Fruit fly (Drosophila melanogaster) whole organism: Measurements from ENCODE around the gene Npc2a.

Experiments
- CG8478 ChIP-seq: fragments of >200 bp; optimal IDR thresholded peaks from 2 replicates; lab custom pipeline; 2018; ENCODE audit warnings: inconsistent platforms
- Dll ChIP-seq: fragments of >200 bp; optimal IDR thresholded peaks from 2 replicates; lab custom pipeline; 2017
- EcR ChIP-seq, 2 experiments: fragments of >200 bp; optimal IDR thresholded peaks; 2 replicates each; lab custom pipeline; 2017; ENCODE audit warnings: missing biosample characterization in 2 of 2, missing genetic modification characterization in 2 of 2, missing genetic modification reagents in 2 of 2
- pan ChIP-seq: fragments of >200 bp; optimal IDR thresholded peaks from 2 replicates; lab custom pipeline; 2017
- psq ChIP-seq: fragments of >200 bp; optimal IDR thresholded peaks from 2 replicates; lab custom pipeline; 2017
- usp ChIP-seq: fragments of >200 bp; optimal IDR thresholded peaks from 2 replicates; lab custom pipeline; 2017; ENCODE audit warnings: missing biosample characterization, missing genetic modification characterization, mixed read lengths

Gene Npc2a

DNA sequence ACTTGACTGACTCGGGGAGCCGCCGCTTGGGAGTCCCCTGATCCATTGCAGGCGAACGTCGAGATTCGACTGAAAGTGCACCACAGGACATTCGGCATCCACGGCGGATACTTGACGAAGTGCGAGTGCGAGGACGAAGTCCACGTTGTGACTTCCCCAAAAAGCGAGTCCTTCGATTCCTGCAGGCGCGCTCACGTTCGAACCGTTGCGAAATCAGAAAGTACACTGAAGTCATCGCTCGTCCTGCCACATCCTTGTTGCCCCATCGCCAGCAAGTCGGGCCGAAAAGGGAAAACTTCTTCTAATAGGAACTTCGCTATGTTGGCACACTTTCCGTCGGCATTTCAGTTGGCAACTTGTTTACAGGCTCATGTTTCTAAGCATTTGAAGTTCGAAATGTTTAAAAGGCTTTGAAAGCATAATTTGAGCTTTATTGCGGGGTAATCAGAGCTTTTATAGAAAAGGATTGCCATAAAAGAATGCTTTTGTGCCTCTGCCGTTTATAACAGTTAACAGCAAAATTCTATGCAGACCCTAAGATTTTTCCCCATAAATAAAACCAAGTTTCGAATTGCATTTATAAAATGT lies 18.1 kb downstream of the Npc2a start, which contains the start of gene CG33543:
CG33543 (minus strand) TSS at position 232 of the 588 bp plus-strand sequence.
- no peak for TF ChIP-seq psq (lab: Kevin White, UChicago)
- no peak for TF ChIP-seq CG8478 (lab: Kevin White, UChicago)
- no peak for TF ChIP-seq EcR (GFP tag; optimal IDR thresholded peaks at IDR 0.05; lab: Kevin White, UChicago)
- no peak for TF ChIP-seq pan
- no peak for TF ChIP-seq Dll (lab: Kevin White, UChicago)
- TF ChIP-seq usp (GFP tag; lab: Kevin White, UChicago): no peak

DNA sequence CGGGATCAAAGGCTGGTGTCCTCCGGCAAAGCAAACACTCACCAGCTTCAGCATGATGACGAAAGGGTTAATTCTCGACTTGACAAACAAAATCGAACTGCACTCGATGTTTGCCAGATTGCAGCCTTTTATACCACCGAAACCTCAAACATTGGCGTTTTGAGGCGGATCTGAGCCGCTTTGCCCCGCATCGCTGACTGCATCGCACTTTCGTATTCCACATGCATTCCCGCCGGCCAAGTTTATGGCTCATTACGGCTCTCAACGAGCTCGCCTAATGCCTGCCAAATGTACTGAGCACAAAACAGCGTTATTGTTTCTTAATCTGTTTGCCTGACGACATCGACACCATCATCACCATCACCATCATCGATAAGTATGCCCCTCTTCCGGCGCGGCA lies 19.0 kb downstream of the Npc2a start, which contains the start of gene CG15353:
CG15353 (minus strand) TSS at position 101 of the 400 bp plus-strand sequence.
- TF ChIP-seq psq (lab: Kevin White, UChicago) (no peak), CG8478 (lab: Kevin White, UChicago) (no peak), usp (GFP tag; lab: Kevin White, UChicago) (no peak), EcR (GFP tag; optimal IDR thresholded peaks at IDR 0.05; lab: Kevin White, UChicago) (no peak), Dll (lab: Kevin White, UChicago) (no peak), pan (no peak)

DNA sequence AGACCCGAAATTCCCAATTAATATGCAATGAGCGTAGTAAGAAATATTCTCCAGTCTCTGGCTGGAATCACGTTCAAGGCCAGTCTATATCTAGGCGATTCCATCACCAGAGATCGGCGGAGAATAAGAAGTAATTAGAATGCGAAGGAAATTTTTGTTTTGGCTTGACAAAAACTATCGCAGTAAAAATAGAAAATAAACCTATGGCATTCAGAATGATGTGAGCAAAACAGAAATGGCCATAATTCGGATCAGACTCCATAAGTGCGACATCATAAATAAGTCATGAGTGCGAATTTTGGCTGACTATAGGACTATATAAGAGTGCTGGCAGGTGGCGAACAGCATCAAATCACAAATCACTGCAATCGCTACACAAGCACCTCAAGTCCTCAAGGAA lies 20.0 kb downstream of the Npc2a start, which contains the start of gene Nplp4:
Nplp4 (plus strand) TSS at position 301 of the 400 bp plus-strand sequence.
- TF ChIP-seq EcR (GFP tag; optimal IDR thresholded peaks at IDR 0.05; lab: Kevin White, UChicago) (no peak), CG8478 (lab: Kevin White, UChicago) (no peak), psq (lab: Kevin White, UChicago) (no peak), usp (GFP tag; lab: Kevin White, UChicago) (no peak), Dll (lab: Kevin White, UChicago) (no peak), pan (no peak)

DNA sequence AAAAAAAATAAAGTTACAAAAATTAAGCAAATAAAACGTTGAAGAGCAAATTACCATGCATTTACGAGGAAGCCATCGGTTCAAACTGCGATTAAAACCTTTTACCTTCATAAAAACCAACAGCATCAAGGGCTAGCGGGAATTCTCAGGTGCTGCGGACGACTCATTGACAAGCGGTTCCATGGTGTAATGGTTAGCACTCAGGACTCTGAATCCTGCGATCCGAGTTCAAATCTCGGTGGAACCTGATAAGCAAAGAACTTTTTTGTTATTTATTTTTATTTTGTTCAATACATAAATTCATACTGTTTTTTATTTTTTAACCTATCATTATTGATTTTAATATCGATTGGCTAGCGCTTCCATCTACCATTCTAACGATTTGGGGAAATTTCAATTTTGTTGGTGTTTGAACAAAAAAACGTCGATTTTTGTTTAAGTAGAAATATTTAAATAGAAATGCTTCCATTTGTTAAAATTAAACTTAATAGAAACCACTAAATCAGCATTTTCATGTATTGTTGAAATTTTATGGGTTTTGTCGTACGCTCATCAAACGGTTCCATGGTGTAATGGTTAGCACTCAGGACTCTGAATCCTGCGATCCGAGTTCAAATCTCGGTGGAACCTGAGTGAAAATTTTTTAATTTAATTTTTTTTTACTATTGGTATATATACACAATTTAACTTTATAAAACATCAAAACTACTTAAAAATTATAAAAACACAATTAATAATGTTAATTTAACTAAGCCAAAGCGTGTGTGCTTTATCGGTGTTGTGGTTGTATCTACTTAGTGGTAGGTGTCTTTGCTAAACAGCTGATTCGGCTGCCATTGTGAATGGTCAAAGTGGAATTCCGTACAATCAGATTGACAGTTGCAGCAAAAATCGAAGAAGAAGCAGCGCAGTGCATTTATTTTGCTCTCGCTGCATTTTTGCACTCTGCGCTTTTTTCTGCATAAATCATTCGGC lies 21.2 kb downstream of the Npc2a start, which contains the start of gene CG4238:
CG4238 (plus strand) TSS at position 880 of the 975 bp plus-strand sequence.
- TF ChIP-seq EcR (GFP tag; optimal IDR thresholded peaks at IDR 0.05; lab: Kevin White, UChicago) (no peak), psq (lab: Kevin White, UChicago) (no peak), Dll (lab: Kevin White, UChicago) (no peak), CG8478 (lab: Kevin White, UChicago) (no peak), usp (GFP tag; lab: Kevin White, UChicago) (no peak), pan (no peak)

DNA sequence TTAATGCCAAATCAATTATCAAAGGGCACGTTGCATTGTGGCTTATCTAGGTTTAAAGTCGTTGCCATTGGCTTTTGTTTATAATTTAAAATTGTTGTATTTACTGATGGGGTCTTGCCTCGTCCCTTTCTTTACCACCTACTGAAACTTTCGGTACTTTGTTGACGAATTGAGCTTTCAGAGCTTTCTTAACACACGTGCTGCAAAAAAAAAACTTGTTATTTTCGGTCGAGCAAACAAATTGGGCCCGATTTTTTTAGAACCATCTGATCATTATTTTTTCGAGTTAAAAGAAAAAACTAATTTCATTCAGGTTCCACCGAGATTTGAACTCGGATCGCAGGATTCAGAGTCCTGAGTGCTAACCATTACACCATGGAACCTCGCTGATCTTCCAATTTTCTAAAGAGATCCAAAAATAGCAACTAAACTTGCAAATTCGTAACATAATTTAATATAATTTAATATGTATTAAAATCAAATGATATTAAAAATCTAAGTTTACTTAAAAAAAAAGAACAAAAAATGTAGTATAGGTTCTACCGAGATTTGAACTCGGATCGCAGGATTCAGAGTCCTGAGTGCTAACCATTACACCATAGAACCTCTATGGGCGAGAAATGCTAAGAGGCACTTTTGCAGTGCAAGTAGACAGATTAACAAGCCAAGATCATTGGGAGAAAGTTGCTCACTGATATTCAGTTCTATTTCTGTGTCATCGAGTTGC lies 22.4 kb downstream of the Npc2a start:
- TF ChIP-seq CG8478 (lab: Kevin White, UChicago): no peak
- TF ChIP-seq Dll (lab: Kevin White, UChicago): no peak
- no peak for TF ChIP-seq EcR (GFP tag; optimal IDR thresholded peaks at IDR 0.05; lab: Kevin White, UChicago)
- TF ChIP-seq pan: no peak
- TF ChIP-seq psq (lab: Kevin White, UChicago): no peak

DNA sequence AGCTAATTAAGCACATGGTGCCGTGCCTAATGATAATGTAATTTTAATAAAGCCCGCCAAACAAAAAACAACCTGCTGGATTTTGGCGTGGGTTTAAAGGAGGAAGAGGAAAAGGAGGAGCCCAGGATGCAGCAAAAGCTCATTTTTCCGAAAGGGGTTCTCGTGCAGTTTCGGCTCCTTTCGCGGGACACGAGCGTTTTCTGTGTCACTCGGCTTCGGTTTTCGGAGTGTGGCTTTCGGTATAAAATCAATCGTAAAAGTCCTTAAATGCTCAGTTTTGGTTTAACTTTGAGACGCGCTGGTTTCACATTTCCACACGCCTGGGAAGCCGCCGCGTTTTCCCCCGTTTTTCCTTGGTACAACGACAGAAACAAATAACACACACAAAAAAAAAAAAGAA lies 23.3 kb downstream of the Npc2a start:
- no peak for TF ChIP-seq pan
- TF ChIP-seq Dll (lab: Kevin White, UChicago): no peak
- no peak for TF ChIP-seq usp (GFP tag; lab: Kevin White, UChicago)
- no peak for TF ChIP-seq EcR (GFP tag; optimal IDR thresholded peaks at IDR 0.05; lab: Kevin White, UChicago)
- TF ChIP-seq CG8478 (lab: Kevin White, UChicago): no peak
- TF ChIP-seq psq (lab: Kevin White, UChicago): no peak

DNA sequence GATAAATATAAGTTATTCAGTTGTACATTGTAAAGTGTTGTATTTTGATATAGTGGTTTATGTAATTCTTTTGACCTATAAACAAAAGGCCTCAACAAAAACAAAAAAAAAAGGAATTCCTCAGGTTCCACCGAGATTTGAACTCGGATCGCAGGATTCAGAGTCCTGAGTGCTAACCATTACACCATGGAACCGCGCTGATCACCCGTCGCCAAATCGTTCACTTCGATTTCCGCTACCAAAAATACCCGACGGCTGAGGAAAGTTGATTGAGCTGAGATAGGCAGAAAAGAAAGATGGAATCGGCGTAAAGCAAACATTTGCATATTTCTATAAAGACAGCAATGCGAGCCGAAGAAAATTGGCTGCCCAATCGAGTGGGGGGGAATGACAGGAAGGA lies 25.0 kb downstream of the Npc2a start:
- TF ChIP-seq usp (GFP tag; lab: Kevin White, UChicago): no peak
- TF ChIP-seq CG8478 (lab: Kevin White, UChicago): no peak
- TF ChIP-seq pan: no peak
- TF ChIP-seq Dll (lab: Kevin White, UChicago): no peak
- no peak for TF ChIP-seq psq (lab: Kevin White, UChicago)

DNA sequence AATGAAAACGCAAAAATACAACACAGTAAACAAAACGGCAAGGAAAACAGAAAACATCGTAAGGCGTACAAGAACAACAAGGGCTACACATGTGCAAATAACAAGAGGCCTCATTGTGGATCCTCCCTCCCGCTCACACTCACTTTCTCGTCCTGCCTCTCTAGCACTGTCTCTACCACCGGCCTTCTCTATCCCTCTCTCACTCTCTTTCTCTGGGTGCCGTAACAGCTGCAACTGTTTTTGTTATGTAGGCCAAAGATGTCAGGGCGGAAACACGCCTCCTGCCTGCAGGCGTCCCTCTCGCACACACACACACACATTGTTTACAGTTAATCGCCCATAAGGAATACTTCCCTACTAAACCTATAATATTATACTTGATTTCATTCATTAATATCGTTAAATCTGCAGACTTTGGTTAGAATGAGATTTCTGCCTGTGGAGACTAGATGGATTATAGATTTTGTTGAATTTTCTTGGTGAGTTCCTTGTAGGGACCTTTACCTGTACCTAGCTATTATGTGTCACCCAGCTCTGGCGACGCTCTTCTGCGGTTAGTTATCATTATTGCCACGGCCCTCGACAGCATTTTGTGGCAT lies 25.8 kb downstream of the Npc2a start:
- no peak for TF ChIP-seq Dll (lab: Kevin White, UChicago)
- no peak for TF ChIP-seq pan
- no peak for TF ChIP-seq psq (lab: Kevin White, UChicago)
- no peak for TF ChIP-seq CG8478 (lab: Kevin White, UChicago)
- TF ChIP-seq usp (GFP tag; lab: Kevin White, UChicago): no peak
- no peak for TF ChIP-seq EcR (GFP tag; optimal IDR thresholded peaks at IDR 0.05; lab: Kevin White, UChicago)

DNA sequence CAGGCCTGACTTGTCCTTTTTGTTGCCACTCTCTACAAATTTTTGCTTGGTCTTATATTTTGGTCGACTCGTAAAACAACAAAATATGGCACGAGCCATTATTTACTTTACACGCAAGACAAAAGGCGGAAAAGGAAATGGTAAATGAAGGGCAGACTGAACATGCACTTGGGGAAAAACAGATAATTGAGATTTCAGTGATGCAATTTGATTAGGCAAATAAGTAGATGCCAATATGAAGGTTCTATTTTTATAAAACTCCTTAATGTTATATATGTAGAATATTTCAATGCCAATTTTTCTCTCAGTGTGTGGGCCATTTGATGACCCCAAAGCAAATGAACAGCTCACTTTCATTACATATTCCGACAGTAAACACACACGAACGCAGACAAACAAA lies 27.1 kb downstream of the Npc2a start:
- TF ChIP-seq CG8478 (lab: Kevin White, UChicago) (no peak), usp (GFP tag; lab: Kevin White, UChicago) (no peak), pan (no peak), Dll (lab: Kevin White, UChicago) (no peak), EcR (GFP tag; optimal IDR thresholded peaks at IDR 0.05; lab: Kevin White, UChicago) (no peak), psq (lab: Kevin White, UChicago) (no peak)

DNA sequence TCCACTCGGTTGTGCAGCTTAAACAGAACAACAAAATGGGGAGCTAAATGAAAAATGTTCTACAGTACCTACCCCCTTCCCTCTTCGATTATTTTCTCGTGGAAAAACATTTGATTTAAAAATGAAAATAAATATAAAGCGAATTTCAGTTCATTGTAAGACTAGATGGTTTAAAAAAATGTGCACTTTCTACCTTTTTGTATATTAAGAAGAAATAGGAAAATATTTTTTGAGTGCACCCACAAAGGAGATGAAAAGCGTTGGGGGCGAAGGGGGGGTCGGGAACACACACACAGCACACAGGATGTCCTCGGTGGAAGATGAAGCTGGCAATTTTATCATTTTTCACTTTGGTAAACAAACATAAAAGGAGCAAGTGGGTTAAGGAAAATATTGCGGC lies 34.7 kb downstream of the Npc2a start:
- no peak for TF ChIP-seq Dll (lab: Kevin White, UChicago)
- TF ChIP-seq psq (lab: Kevin White, UChicago): no peak
- TF ChIP-seq EcR (GFP tag; optimal IDR thresholded peaks at IDR 0.05; lab: Kevin White, UChicago): no peak
- TF ChIP-seq CG8478 (lab: Kevin White, UChicago): no peak
- no peak for TF ChIP-seq pan
- TF ChIP-seq usp (GFP tag; lab: Kevin White, UChicago): no peak
